Worm (Caenorhabditis elegans): ENCODE data around the gene Y67A10A.11.

DNA sequence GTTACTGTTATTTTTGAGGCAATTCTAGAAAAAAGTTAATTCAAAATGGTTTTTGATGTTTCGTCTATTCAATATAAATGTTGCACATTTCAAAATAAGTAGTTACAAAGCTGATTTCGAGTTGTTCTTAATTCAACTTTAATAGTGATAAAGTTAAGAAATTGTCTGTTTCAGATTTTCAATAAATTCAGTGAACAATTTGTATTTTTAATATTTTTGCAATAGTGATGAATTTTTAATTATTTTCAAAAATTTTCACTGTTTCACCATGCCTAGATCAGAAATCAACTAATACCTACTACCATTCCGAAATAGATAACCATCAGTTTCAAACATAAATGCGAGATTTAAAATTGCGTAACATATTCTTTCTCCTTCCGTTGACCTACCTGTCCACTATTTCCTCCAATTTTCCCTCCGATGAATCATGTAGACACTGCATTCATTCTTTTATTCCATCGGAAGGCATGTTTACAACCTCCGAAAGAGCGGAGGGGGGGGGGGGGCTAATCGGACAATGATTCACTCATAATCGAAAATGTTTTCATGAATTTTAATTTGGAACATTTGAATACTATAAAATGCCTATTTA, 50.4 kb downstream of the Y67A10A.11 start:
- no peak for TF ChIP-seq zag-1 (tag; optimal IDR thresholded peaks at IDR 0.05)
- no peak for TF ChIP-seq ztf-11 (tag; optimal IDR thresholded peaks at IDR 0.05)
- no peak for TF ChIP-seq daf-12 (tag; optimal IDR thresholded peaks at IDR 0.05)
- no peak for TF ChIP-seq fos-1 (tag; optimal IDR thresholded peaks at IDR 0.05)
- TF ChIP-seq unc-62 (GFP tag; optimal IDR thresholded peaks at IDR 0.05), result no peak
- no peak for TF ChIP-seq snpc-4 (tag; optimal IDR thresholded peaks at IDR 0.05)
- TF ChIP-seq ceh-82 (tag; optimal IDR thresholded peaks at IDR 0.05), result no peak
- no peak for TF ChIP-seq nfya-1 (tag; optimal IDR thresholded peaks at IDR 0.05; ENCODE audit: insufficient read depth)
- TF ChIP-seq eor-1 (tag; optimal IDR thresholded peaks at IDR 0.05), result no peak
- TF ChIP-seq mdl-1 (tag; optimal IDR thresholded peaks at IDR 0.05), result no peak
- TF ChIP-seq unc-39 (tag; optimal IDR thresholded peaks at IDR 0.05), result no peak
- TF ChIP-seq nhr-12 (tag; optimal IDR thresholded peaks at IDR 0.05), result no peak
- no peak for TF ChIP-seq egl-27 (tag; optimal IDR thresholded peaks at IDR 0.05)

All from whole organism, L3 larva.